Worm (Caenorhabditis elegans): ENCODE measurements around the gene C56E10.3.

C56E10.3 gene

ce11 chrX:6654139-6654538 is 8.7 kb downstream of the C56E10.3 start:
- TF ChIP-seq elt-3 (tag; optimal IDR thresholded peaks at IDR 0.05) (no peak), mls-2 (tag; optimal IDR thresholded peaks at IDR 0.05) (no peak), unc-39 (tag; optimal IDR thresholded peaks at IDR 0.05) (no peak), nhr-28 (tag; optimal IDR thresholded peaks at IDR 0.05) (no peak), bed-3 (GFP tag; optimal IDR thresholded peaks at IDR 0.05) (no peak), ceh-83 (GFP tag; optimal IDR thresholded peaks at IDR 0.05) (no peak), drap-1 (GFP tag; optimal IDR thresholded peaks at IDR 0.05) (no peak)

DNA sequence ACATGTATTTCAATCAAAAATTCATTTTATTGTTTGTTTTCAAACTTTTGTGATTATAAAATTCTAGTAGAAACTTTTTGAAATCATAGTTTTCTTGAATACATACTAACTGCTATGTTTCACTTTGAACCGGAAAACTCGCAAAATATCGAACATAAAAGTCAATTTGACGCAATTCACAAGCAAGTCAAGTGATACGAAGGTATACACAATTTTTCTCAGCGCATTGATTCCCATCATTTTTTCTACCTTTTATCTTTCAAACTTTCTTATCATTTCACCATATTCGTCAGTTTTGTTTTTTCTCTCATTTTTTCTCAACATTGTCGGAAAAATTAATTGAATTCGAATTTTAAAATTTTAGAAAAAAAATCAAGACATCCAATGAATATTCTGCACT is 9.7 kb downstream of the C56E10.3 start, which contains the start of gene nhr-173:
Gene nhr-173, plus strand, starts transcription at position 366 of the 400 bp plus-strand sequence.
- TF ChIP-seq blmp-1 (tag; optimal IDR thresholded peaks at IDR 0.05) (no peak), unc-62 (GFP tag; optimal IDR thresholded peaks at IDR 0.05) (no peak), nhr-12 (tag; optimal IDR thresholded peaks at IDR 0.05) (no peak), lin-32 (GFP tag; optimal IDR thresholded peaks at IDR 0.05) (no peak), elt-3 (tag; optimal IDR thresholded peaks at IDR 0.05) (no peak), zip-8 (tag; optimal IDR thresholded peaks at IDR 0.05) (no peak), pha-4 (tag; optimal IDR thresholded peaks at IDR 0.05) (no peak), mep-1 (tag; optimal IDR thresholded peaks at IDR 0.05) (no peak), unc-39 (tag; optimal IDR thresholded peaks at IDR 0.05) (no peak), mab-5 (tag; optimal IDR thresholded peaks at IDR 0.05) (no peak), drap-1 (GFP tag; optimal IDR thresholded peaks at IDR 0.05) (no peak), nhr-2 (tag; optimal IDR thresholded peaks at IDR 0.05) (no peak), unc-120 (tag; optimal IDR thresholded peaks at IDR 0.05; ENCODE audit: poor library complexity, severe bottlenecking) (no peak), ceh-43 (GFP tag; optimal IDR thresholded peaks at IDR 0.05) (no peak), bed-3 (GFP tag; optimal IDR thresholded peaks at IDR 0.05) (no peak), nhr-28 (tag; optimal IDR thresholded peaks at IDR 0.05) (no peak), nhr-237 (tag; optimal IDR thresholded peaks at IDR 0.05) (no peak), tbx-8 (GFP tag; optimal IDR thresholded peaks at IDR 0.05) (no peak), ztf-11 (tag; optimal IDR thresholded peaks at IDR 0.05) (no peak)

ce11 chrX:6656251-6656650 is 10.8 kb downstream of the C56E10.3 start:
- TF ChIP-seq lin-32 (GFP tag; optimal IDR thresholded peaks at IDR 0.05) (no peak), ceh-43 (GFP tag; optimal IDR thresholded peaks at IDR 0.05) (no peak), lin-13 (tag; optimal IDR thresholded peaks at IDR 0.05) (no peak), ces-1 (GFP tag; optimal IDR thresholded peaks at IDR 0.05) (no peak), mab-5 (tag; optimal IDR thresholded peaks at IDR 0.05) (no peak), mls-2 (tag; optimal IDR thresholded peaks at IDR 0.05) (no peak), elt-1 (tag; optimal IDR thresholded peaks at IDR 0.05; ENCODE audit: borderline replicate concordance, insufficient read depth) (no peak), flh-1 (GFP tag; optimal IDR thresholded peaks at IDR 0.05) (no peak), ztf-11 (tag; optimal IDR thresholded peaks at IDR 0.05) (no peak), cnd-1 (tag; optimal IDR thresholded peaks at IDR 0.05) (no peak), pha-4 (tag; optimal IDR thresholded peaks at IDR 0.05) (no peak)

DNA sequence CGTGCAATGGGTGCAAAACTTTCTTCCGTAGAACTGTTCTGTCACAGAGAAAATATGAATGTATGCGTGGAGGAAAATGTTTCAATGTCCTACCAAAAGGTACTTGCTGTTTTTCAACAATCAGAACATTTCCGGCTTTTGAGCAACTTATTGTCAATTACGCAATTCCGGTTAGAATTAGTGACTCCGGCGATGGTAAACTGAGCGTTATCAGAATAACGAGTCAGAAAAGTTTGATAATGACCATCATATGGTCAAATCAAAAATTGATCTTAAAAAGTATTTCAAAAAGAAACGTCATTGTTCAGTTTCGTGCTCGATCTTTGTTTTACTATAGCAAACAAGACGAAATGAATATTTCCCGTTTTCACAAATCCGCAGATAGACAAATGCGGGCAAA is 11.3 kb downstream of the C56E10.3 start:
- no peak for TF ChIP-seq ces-1 (GFP tag; optimal IDR thresholded peaks at IDR 0.05)
- no peak for TF ChIP-seq pha-4 (tag; optimal IDR thresholded peaks at IDR 0.05)
- TF ChIP-seq nhr-28 (tag; optimal IDR thresholded peaks at IDR 0.05) = no peak
- TF ChIP-seq nhr-76 (tag; optimal IDR thresholded peaks at IDR 0.05) = no peak
- TF ChIP-seq lin-32 (GFP tag; optimal IDR thresholded peaks at IDR 0.05) = no peak
- no peak for TF ChIP-seq tbx-8 (GFP tag; optimal IDR thresholded peaks at IDR 0.05)
- no peak for TF ChIP-seq hlh-1 (tag; optimal IDR thresholded peaks at IDR 0.05)
- no peak for TF ChIP-seq unc-39 (tag; optimal IDR thresholded peaks at IDR 0.05)
- no peak for TF ChIP-seq blmp-1 (tag; optimal IDR thresholded peaks at IDR 0.05)
- no peak for TF ChIP-seq elt-1 (tag; optimal IDR thresholded peaks at IDR 0.05; ENCODE audit: borderline replicate concordance, insufficient read depth)
- TF ChIP-seq nhr-12 (tag; optimal IDR thresholded peaks at IDR 0.05) = no peak

DNA sequence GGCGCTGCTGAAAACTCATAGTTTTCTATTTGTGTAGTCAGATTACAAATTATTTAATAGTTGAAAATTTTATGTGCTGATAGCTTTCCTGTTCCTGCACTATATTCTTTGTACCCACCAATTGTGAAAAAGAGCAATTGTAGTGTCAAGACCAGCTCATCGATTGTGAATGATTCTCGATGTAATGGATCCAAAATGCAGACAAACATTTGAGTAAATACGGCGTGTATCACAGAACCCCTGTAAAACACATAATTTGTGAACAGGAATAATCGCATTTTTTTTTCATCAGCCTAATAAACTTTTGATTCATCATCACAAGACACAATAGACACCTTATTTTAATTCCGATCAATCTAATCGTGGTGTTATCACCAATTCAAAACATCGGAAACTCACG is 16.8 kb downstream of the C56E10.3 start:
- TF ChIP-seq sptf-1 (tag; optimal IDR thresholded peaks at IDR 0.05) = no peak
- no peak for TF ChIP-seq hlh-1 (tag; optimal IDR thresholded peaks at IDR 0.05)
- no peak for TF ChIP-seq elt-3 (tag; optimal IDR thresholded peaks at IDR 0.05)
- no peak for TF ChIP-seq ces-1 (GFP tag; optimal IDR thresholded peaks at IDR 0.05)
- TF ChIP-seq unc-120 (tag; optimal IDR thresholded peaks at IDR 0.05; ENCODE audit: poor library complexity, severe bottlenecking) = no peak
- TF ChIP-seq ceh-83 (GFP tag; optimal IDR thresholded peaks at IDR 0.05) = no peak
- no peak for TF ChIP-seq unc-39 (tag; optimal IDR thresholded peaks at IDR 0.05)
- no peak for TF ChIP-seq mab-5 (tag; optimal IDR thresholded peaks at IDR 0.05)
- no peak for TF ChIP-seq pha-4 (tag; optimal IDR thresholded peaks at IDR 0.05)
- no peak for TF ChIP-seq flh-1 (GFP tag; optimal IDR thresholded peaks at IDR 0.05)
- no peak for TF ChIP-seq nhr-12 (tag; optimal IDR thresholded peaks at IDR 0.05)
- TF ChIP-seq lin-13 (tag; optimal IDR thresholded peaks at IDR 0.05) = no peak

Measured in whole organism, mixed stage, embryonic.